Worm (Caenorhabditis elegans): ENCODE measurements around the gene pink-1.

DNA sequence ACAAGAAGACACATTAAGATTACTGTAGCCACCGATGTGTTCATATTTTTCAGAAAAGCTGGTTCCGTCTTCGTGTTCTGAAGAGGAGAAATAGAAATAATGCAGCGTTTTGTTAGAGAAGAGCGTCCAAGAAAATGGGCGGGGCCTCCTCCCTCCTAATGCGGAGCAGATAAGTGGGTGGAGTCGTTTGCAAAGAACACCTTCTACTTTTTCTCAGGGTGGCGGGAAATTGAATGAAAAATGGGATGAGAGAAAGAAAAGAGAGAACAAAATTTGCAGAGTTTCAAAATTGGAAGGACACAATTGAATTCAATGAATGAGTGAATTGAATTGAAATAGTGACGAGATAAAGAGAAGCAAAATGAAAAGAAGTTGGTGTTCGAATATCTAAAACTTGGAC, 29.8 kb downstream of the pink-1 start, which contains the start of gene F09E5.16:
- TF ChIP-seq snpc-4 (tag; optimal IDR thresholded peaks at IDR 0.05), result no peak
- TF ChIP-seq elt-3 (tag; optimal IDR thresholded peaks at IDR 0.05), result no peak

Measured in whole organism, mixed stage, embryonic.